Worm (Caenorhabditis elegans): ENCODE data around the gene ZK470.2.
A peak's percentile ranks its signal among the peaks of the same experiment; 100 is the strongest.

DNA sequence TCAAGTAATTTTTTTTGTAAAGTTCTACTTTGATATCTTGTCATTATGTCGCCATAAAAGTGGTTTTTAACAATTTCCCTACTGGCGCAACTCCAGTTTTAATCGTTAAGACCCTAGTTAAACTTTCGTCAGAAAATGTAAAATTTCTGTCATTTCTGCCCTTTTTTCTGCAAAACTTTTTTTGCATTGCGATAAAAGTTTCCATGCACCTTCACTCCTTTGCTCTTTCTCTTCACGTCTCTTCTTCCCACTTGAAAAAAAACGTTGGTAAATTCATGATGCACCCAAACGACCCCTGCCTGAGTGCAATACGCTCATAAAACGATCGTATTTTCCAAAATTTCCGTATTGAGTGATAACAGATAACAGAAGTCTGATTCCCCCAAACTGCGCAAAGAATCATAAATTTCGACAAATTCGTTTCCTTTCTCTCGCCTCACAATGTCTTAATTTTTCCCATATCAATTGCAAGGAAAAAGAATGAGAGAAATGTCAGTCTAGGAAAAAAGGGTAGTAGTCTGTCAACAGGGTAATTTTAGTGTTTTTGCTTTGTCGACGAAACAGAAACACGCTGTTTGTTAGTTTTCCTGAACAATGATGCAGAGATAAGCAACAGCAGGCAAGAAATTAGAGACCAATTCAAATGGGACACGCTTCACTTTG, 5.9 kb downstream of the ZK470.2 start:
- TF ChIP-seq ztf-11 (tag; optimal IDR thresholded peaks at IDR 0.05) (no peak), aly-2 (tag; optimal IDR thresholded peaks at IDR 0.05) (no peak), lin-11 (tag; optimal IDR thresholded peaks at IDR 0.05) (no peak), unc-55 (GFP tag; optimal IDR thresholded peaks at IDR 0.05) (no peak), ZK546.5 (tag; optimal IDR thresholded peaks at IDR 0.05) (no peak), elt-1 (tag; optimal IDR thresholded peaks at IDR 0.05) (no peak), unc-62 (GFP tag; optimal IDR thresholded peaks at IDR 0.05) (no peak), ama-1 (optimal IDR thresholded peaks at IDR 0.05) (peak; percentile 13), nhr-12 (tag; optimal IDR thresholded peaks at IDR 0.05) (no peak), nhr-21 (tag; optimal IDR thresholded peaks at IDR 0.05) (peak; percentile 61), skn-1 (tag; optimal IDR thresholded peaks at IDR 0.05) (no peak), mdl-1 (tag; optimal IDR thresholded peaks at IDR 0.05) (no peak), Y55F3AM.14 (GFP tag; optimal IDR thresholded peaks at IDR 0.05) (no peak)
